Worm (Caenorhabditis elegans) whole organism, young adult: ENCODE measurements around the gene R01H2.7.

Source experiments
- B0019.2 ChIP-seq: fragments of 200-800 bp; sonication (Bioruptor generic); conservative IDR thresholded peaks from 2 replicates; pipeline ENCODE4 v1.3.6; 2022; ENCODE audit warnings: missing genetic modification reagents, missing genetic modification characterization, missing compliant biosample characterization
- F10E7.11 ChIP-seq: sonication (generic microtip); optimal IDR thresholded peaks from 2 replicates; lab custom pipeline; 2017; ENCODE audit warnings: mild to moderate bottlenecking, missing genetic modification characterization, moderate library complexity, missing compliant biosample characterization
- F55B11.4 ChIP-seq: sonication (generic microtip); optimal IDR thresholded peaks from 2 replicates; lab custom pipeline; 2016; ENCODE audit warnings: missing compliant biosample characterization, missing genetic modification characterization, borderline replicate concordance; ENCODE audit not compliant: insufficient read depth
- atf-7 ChIP-seq: sonication (generic microtip); optimal IDR thresholded peaks from 2 replicates; lab custom pipeline; 2017; ENCODE audit warnings: mild to moderate bottlenecking, missing genetic modification characterization, missing compliant biosample characterization
- athp-1 ChIP-seq: sonication (generic microtip); optimal IDR thresholded peaks from 2 replicates; lab custom pipeline; 2017; ENCODE audit warnings: mild to moderate bottlenecking, missing genetic modification characterization, missing compliant biosample characterization
- dpl-1 ChIP-seq: fragments of 150-350 bp; optimal IDR thresholded peaks from 2 replicates; lab custom pipeline; 2014; ENCODE audit warnings: missing biosample characterization, missing genetic modification reagents, missing genetic modification characterization
- lsy-27 ChIP-seq: sonication (generic microtip); optimal IDR thresholded peaks from 2 replicates; lab custom pipeline; 2017; ENCODE audit warnings: missing genetic modification characterization, mild to moderate bottlenecking, missing compliant biosample characterization, antibody characterized with exemption, missing genotype, borderline replicate concordance; ENCODE audit not compliant: insufficient read depth
- nhr-90 ChIP-seq: sonication (generic microtip); optimal IDR thresholded peaks from 2 replicates; lab custom pipeline; 2016; ENCODE audit warnings: missing genotype, mild to moderate bottlenecking, missing genetic modification characterization, missing compliant biosample characterization
- repo-1 ChIP-seq: sonication (generic microtip); optimal IDR thresholded peaks from 2 replicates; lab custom pipeline; 2017; ENCODE audit warnings: mild to moderate bottlenecking, missing genetic modification characterization, missing compliant biosample characterization

DNA sequence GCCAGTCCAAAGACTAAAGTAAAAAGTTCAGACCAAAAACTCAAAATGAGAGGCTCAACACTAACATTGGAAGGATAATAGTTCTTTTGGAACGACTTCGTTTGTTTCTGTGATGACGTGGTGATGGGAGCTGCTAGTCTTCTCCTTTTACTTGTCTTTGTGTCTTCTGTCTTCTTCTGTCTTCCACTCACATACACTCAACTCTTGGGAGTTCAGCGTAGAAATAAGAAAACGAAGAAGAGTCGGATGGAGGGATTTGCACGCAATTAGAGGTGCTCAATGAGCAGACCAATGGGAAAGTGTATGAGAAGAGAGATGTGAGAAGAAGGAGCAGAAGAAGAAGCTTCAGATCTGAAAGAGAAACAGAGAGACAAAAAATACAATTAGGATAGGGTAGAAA, 33.5 kb downstream of the R01H2.7 start:
- TF ChIP-seq F55B11.4 (tag; lab: Kevin White, UChicago) (no peak), dpl-1 (GFP tag; lab: Kevin White, UChicago) (no peak), atf-7 (no peak), repo-1 (tag; lab: Kevin White, UChicago) (no peak), nhr-90 (tag; lab: Kevin White, UChicago) (no peak), athp-1 (tag; lab: Kevin White, UChicago) (no peak), lsy-27 (tag; lab: Kevin White, UChicago) (no peak), F10E7.11 (no peak), B0019.2 (GFP tag; lab: Robert Waterston, UW) (no peak)
